Worm (Caenorhabditis elegans) whole organism, mixed stage, embryonic: ENCODE data around the gene clec-61.

ENCODE experiments used
- M03D4.4 ChIP-seq: sonication (generic microtip); optimal IDR thresholded peaks from 2 replicates; lab custom pipeline; 2017; ENCODE audit warnings: mild to moderate bottlenecking, missing genetic modification characterization, missing compliant biosample characterization
- blmp-1 ChIP-seq: fragments of 150-350 bp; optimal IDR thresholded peaks from 2 replicates; lab custom pipeline; 2014; ENCODE audit warnings: missing biosample characterization, missing genetic modification characterization
- ceh-39 ChIP-seq: fragments of 150-350 bp; optimal IDR thresholded peaks from 2 replicates; lab custom pipeline; 2014; ENCODE audit warnings: missing biosample characterization, missing genetic modification characterization
- ceh-43 ChIP-seq: fragments of 200-800 bp; sonication (Bioruptor generic); optimal IDR thresholded peaks from 2 replicates; lab custom pipeline; 2018; ENCODE audit warnings: mild to moderate bottlenecking, missing genetic modification characterization, moderate library complexity, missing compliant biosample characterization
- ces-1 ChIP-seq: fragments of 150-350 bp; optimal IDR thresholded peaks from 2 replicates; lab custom pipeline; 2014; ENCODE audit warnings: missing biosample characterization, missing genetic modification reagents, missing genetic modification characterization
- cnd-1 ChIP-seq: fragments of 200-800 bp; sonication (Bioruptor generic); optimal IDR thresholded peaks from 2 replicates; lab custom pipeline; 2018; ENCODE audit warnings: mild to moderate bottlenecking, missing genetic modification characterization, missing compliant biosample characterization
- drap-1 ChIP-seq: fragments of 200-800 bp; sonication (Bioruptor generic); optimal IDR thresholded peaks from 3 replicates; lab custom pipeline; 2018; ENCODE audit warnings: mild to moderate bottlenecking, missing genetic modification characterization, missing compliant biosample characterization
- elt-1 ChIP-seq: sonication (generic microtip); optimal IDR thresholded peaks from 2 replicates; lab custom pipeline; 2017; ENCODE audit warnings: missing genetic modification characterization, mild to moderate bottlenecking, missing compliant biosample characterization, antibody characterized with exemption, moderate library complexity, borderline replicate concordance; ENCODE audit not compliant: insufficient read depth
- elt-3 ChIP-seq: fragments of 150-350 bp; optimal IDR thresholded peaks from 2 replicates; lab custom pipeline; 2014; ENCODE audit warnings: missing biosample characterization, missing genetic modification characterization
- flh-1 ChIP-seq: fragments of 200-800 bp; sonication (Bioruptor generic); optimal IDR thresholded peaks from 2 replicates; lab custom pipeline; 2018; ENCODE audit warnings: mild to moderate bottlenecking, missing genetic modification characterization, moderate library complexity, missing compliant biosample characterization
- ham-2 ChIP-seq: fragments of 200-800 bp; sonication (Bioruptor generic); optimal IDR thresholded peaks from 2 replicates; lab custom pipeline; 2018; ENCODE audit warnings: mild to moderate bottlenecking, missing genetic modification characterization, missing compliant biosample characterization
- hlh-1 ChIP-seq: fragments of 150-350 bp; optimal IDR thresholded peaks from 2 replicates; lab custom pipeline; 2014; ENCODE audit warnings: missing biosample characterization, missing genetic modification reagents, missing genetic modification characterization
- lin-13 ChIP-seq: fragments of 150-350 bp; optimal IDR thresholded peaks from 2 replicates; lab custom pipeline; 2014; ENCODE audit warnings: missing biosample characterization, missing genetic modification characterization
- lin-32 ChIP-seq: fragments of 200-800 bp; sonication (Bioruptor generic); optimal IDR thresholded peaks from 2 replicates; lab custom pipeline; 2018; ENCODE audit warnings: mild to moderate bottlenecking, missing genetic modification characterization, missing compliant biosample characterization
- lsy-2 ChIP-seq: fragments of 150-350 bp; optimal IDR thresholded peaks from 2 replicates; lab custom pipeline; 2014; ENCODE audit warnings: missing biosample characterization, missing genetic modification characterization
- mab-5 ChIP-seq: fragments of 150-350 bp; optimal IDR thresholded peaks from 2 replicates; lab custom pipeline; 2014; ENCODE audit warnings: missing biosample characterization, missing genetic modification characterization
- mep-1 ChIP-seq: fragments of 150-350 bp; optimal IDR thresholded peaks from 2 replicates; lab custom pipeline; 2017; ENCODE audit warnings: missing biosample characterization, missing genetic modification reagents, missing genetic modification characterization, inconsistent platforms
- mls-2 ChIP-seq: sonication (generic microtip); optimal IDR thresholded peaks from 2 replicates; lab custom pipeline; 2016; ENCODE audit warnings: mild to moderate bottlenecking, missing genetic modification characterization, moderate library complexity, missing compliant biosample characterization
- nhr-12 ChIP-seq: fragments of 150-350 bp; optimal IDR thresholded peaks from 2 replicates; lab custom pipeline; 2014; ENCODE audit warnings: missing biosample characterization, missing genetic modification characterization
- nhr-2 ChIP-seq: fragments of 150-350 bp; optimal IDR thresholded peaks from 2 replicates; lab custom pipeline; 2014; ENCODE audit warnings: missing biosample characterization, missing genetic modification characterization
- nhr-237 ChIP-seq: fragments of 150-350 bp; optimal IDR thresholded peaks from 2 replicates; lab custom pipeline; 2014; ENCODE audit warnings: missing biosample characterization, missing genetic modification characterization
- nhr-28 ChIP-seq: fragments of 150-350 bp; optimal IDR thresholded peaks from 2 replicates; lab custom pipeline; 2014; ENCODE audit warnings: missing biosample characterization, missing genetic modification characterization
- nhr-76 ChIP-seq: sonication (generic microtip); optimal IDR thresholded peaks from 2 replicates; lab custom pipeline; 2017; ENCODE audit warnings: missing biosample characterization, missing genetic modification characterization
- pha-4 ChIP-seq: fragments of 150-350 bp; optimal IDR thresholded peaks from 2 replicates; lab custom pipeline; 2018; ENCODE audit warnings: missing biosample characterization, missing genetic modification reagents, missing genetic modification characterization
- sem-2 ChIP-seq: fragments of 200-800 bp; sonication (Bioruptor generic); optimal IDR thresholded peaks from 2 replicates; lab custom pipeline; 2018; ENCODE audit warnings: mild to moderate bottlenecking, missing genetic modification characterization, missing compliant biosample characterization
- snpc-4 ChIP-seq: fragments of 150-350 bp; optimal IDR thresholded peaks from 2 replicates; lab custom pipeline; 2014; ENCODE audit warnings: missing biosample characterization, missing genetic modification characterization
- sptf-1 ChIP-seq: sonication (generic microtip); optimal IDR thresholded peaks from 2 replicates; lab custom pipeline; 2017; ENCODE audit warnings: mild to moderate bottlenecking, missing genetic modification characterization, moderate library complexity, missing compliant biosample characterization
- tbx-8 ChIP-seq: fragments of 200-800 bp; sonication (Bioruptor generic); optimal IDR thresholded peaks from 2 replicates; lab custom pipeline; 2018; ENCODE audit warnings: mild to moderate bottlenecking, missing genetic modification characterization, moderate library complexity, missing compliant biosample characterization
- unc-120 ChIP-seq: sonication (generic microtip); optimal IDR thresholded peaks from 2 replicates; lab custom pipeline; 2017; ENCODE audit warnings: missing genetic modification characterization, missing compliant biosample characterization; ENCODE audit not compliant: poor library complexity, severe bottlenecking
- unc-39 ChIP-seq: fragments of 150-350 bp; optimal IDR thresholded peaks from 2 replicates; lab custom pipeline; 2014; ENCODE audit warnings: missing biosample characterization, missing genetic modification characterization
- unc-62 ChIP-seq: fragments of 150-350 bp; optimal IDR thresholded peaks from 2 replicates; lab custom pipeline; 2014; ENCODE audit warnings: missing biosample characterization, missing genetic modification reagents, missing genetic modification characterization
- zip-8 ChIP-seq: fragments of 150-350 bp; optimal IDR thresholded peaks from 2 replicates; lab custom pipeline; 2014; ENCODE audit warnings: missing biosample characterization, missing genetic modification characterization
- ztf-11 ChIP-seq: fragments of 150-350 bp; optimal IDR thresholded peaks from 2 replicates; lab custom pipeline; 2014; ENCODE audit warnings: missing biosample characterization, missing genetic modification characterization

Gene clec-61

DNA sequence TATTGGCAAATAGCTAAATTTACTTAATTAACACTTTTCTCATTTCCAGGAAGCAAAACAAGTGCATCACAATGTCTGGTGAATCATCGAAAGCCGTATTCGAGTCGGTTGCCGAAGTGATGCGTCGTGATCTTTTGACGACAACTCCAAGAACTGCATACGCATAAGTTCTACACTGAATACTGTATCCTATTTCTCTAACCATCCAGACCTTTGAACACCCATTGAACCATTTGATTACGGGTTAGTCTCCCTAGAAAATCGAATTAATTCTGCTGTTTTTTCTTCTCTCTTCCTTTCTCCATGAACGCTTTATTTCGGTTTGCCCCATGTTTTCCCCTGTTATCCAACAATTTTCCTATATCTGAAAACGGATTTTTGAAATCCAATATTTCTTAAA lies 40.6 kb downstream of the clec-61 start, which contains the start of gene lin-56:
Gene lin-56 (plus strand): TSS at position 301 of the 400 bp plus-strand sequence.
- TF ChIP-seq sptf-1 (tag; lab: Kevin White, UChicago) (no peak), mab-5 (tag; lab: Kevin White, UChicago) (no peak)

DNA sequence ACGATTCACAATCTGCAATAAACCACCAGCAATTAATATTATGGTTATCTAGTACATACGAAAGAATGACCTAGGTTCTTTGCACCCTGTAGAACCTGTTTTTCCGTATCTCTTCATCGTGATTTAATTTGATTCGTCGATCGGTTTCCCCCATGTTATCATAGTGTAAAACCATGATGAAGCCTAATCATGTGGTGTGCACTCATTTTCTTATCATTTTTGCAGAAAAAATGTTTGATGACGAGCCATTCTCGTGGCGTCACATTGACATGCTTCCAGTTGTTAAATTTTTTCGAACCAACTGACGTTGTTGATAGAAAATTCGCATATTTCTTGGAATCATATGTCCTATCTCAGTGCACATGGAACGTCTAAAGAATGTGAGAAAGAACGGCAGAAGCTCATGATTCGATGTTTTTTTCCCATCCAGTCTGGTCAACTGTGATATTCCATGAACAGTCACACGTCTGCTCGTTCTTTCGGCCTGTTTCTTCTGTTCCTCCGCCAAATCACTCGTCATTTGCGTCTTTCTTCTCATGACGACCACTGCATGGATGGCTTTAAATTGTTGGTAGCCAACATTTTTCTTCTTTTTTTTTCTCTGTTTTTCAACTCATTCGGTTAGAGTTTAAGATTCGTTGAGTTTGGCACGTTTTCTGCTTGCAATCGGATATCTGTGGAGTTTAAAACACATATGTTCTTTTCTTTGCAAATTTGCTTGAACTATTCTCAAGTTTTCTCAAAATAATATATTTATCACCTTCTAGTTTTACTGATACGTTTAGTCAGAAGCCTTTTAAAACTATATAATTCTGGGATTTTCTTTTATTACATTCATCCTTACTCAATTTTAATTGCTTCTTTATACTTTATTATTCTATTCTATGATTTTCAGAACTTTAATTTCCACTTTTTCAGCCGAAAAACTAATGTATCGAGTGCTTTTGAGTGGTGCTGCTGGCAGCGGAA lies 42.7 kb downstream of the clec-61 start, which contains the start of gene ZK673.2:
Gene ZK673.2 (plus strand): TSS at position 919 of the 969 bp plus-strand sequence.
- TF ChIP-seq sptf-1 (tag; lab: Kevin White, UChicago), result no peak
- no peak for TF ChIP-seq lin-32 (GFP tag; lab: Kevin White, UChicago)
- TF ChIP-seq drap-1, result no peak
- TF ChIP-seq nhr-12, result no peak
- TF ChIP-seq tbx-8 (GFP tag; lab: Kevin White, UChicago), result no peak
- no peak for TF ChIP-seq nhr-76
- no peak for TF ChIP-seq mab-5 (tag; lab: Kevin White, UChicago)
- TF ChIP-seq ham-2 (GFP tag; lab: Kevin White, UChicago), result no peak
- TF ChIP-seq zip-8 (tag; lab: Kevin White, UChicago), result no peak
- TF ChIP-seq cnd-1, result no peak
- no peak for TF ChIP-seq elt-3 (tag; lab: Kevin White, UChicago)
- no peak for TF ChIP-seq ztf-11 (tag; lab: Kevin White, UChicago)
- no peak for TF ChIP-seq ceh-39 (tag; lab: Kevin White, UChicago)
- TF ChIP-seq lin-13 (tag; lab: Kevin White, UChicago), result no peak
- TF ChIP-seq ceh-43 (GFP tag; lab: Kevin White, UChicago), result no peak
- TF ChIP-seq snpc-4, result no peak
- TF ChIP-seq nhr-237, result no peak
- no peak for TF ChIP-seq unc-62

DNA sequence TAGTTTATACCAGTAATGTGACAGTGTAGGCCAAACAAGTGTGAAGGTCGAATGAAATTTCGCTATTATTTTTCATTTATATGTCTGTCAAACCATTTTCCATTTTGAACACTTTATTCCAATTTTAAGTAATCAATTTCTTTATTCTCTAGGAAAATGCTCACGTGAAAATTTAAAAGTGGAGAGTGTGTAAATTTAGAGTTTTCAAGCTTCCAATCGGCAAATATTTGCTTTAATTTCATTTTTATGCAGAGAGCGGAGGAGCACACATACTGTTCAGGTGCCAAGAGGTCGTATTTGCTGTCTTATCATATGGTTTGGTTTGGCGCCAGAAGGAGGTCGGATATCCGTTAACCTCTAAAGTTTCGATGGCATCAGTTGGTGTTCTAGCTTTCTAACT lies 43.5 kb downstream of the clec-61 start:
- no peak for TF ChIP-seq nhr-28 (tag; lab: Kevin White, UChicago)
- TF ChIP-seq nhr-237, result no peak
- TF ChIP-seq tbx-8 (GFP tag; lab: Kevin White, UChicago), result no peak
- no peak for TF ChIP-seq blmp-1 (tag; lab: Kevin White, UChicago)
- TF ChIP-seq nhr-2 (tag; lab: Kevin White, UChicago), result no peak
- no peak for TF ChIP-seq ces-1 (GFP tag; lab: Kevin White, UChicago)
- no peak for TF ChIP-seq lin-32 (GFP tag; lab: Kevin White, UChicago)
- TF ChIP-seq zip-8 (tag; lab: Kevin White, UChicago), result no peak
- no peak for TF ChIP-seq ceh-39 (tag; lab: Kevin White, UChicago)
- TF ChIP-seq nhr-76, result no peak

DNA sequence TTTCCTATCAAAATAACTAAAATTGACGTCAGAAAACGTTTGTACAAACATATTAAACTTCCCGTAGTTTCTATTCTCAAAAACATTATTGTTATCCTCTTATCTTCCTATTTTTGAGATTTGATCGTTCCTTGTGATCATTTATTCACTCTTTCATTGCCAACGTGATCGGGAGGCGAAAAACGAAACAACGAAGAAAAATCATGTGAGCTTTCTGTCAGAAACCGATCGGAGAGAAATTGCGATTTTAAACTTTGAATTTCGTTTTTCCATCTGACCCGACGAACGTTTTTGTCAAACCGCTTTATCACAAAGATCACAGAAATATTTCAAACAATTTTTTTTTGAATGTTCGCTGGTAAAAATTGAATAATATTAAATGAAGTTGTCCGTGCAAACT lies 44.0 kb downstream of the clec-61 start:
- TF ChIP-seq unc-120 (tag; lab: Kevin White, UChicago), result no peak
- no peak for TF ChIP-seq hlh-1 (tag; lab: Kevin White, UChicago)
- no peak for TF ChIP-seq sem-2 (GFP tag; lab: Kevin White, UChicago)
- no peak for TF ChIP-seq mls-2 (tag; lab: Kevin White, UChicago)
- no peak for TF ChIP-seq ceh-43 (GFP tag; lab: Kevin White, UChicago)
- no peak for TF ChIP-seq ceh-39 (tag; lab: Kevin White, UChicago)
- no peak for TF ChIP-seq M03D4.4 (tag; lab: Kevin White, UChicago)
- no peak for TF ChIP-seq tbx-8 (GFP tag; lab: Kevin White, UChicago)
- no peak for TF ChIP-seq nhr-2 (tag; lab: Kevin White, UChicago)
- TF ChIP-seq nhr-28 (tag; lab: Kevin White, UChicago), result no peak
- TF ChIP-seq cnd-1, result no peak
- no peak for TF ChIP-seq elt-3 (tag; lab: Kevin White, UChicago)
- TF ChIP-seq flh-1 (GFP tag; lab: Kevin White, UChicago), result no peak
- no peak for TF ChIP-seq lsy-2
- TF ChIP-seq mep-1 (tag; lab: Kevin White, UChicago), result no peak

DNA sequence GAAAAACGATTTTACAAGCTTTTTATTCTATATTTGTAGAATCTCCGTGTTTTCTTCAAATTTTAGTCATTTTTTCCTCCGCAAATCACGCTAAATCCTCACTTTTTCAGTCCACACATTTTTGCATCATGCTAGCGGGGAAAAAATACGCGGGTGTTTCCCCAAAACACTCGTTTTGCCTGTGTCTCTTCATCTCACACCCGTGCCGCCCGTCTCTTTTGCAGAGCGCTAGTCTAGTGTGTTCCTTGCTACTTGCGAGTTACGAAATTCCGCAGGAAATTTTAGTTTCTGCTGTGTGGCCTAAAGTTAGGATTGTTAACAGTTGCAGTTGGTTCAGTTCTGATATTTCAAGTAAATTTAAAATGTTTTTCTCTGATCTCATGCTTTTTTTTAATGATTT lies 44.6 kb downstream of the clec-61 start:
- TF ChIP-seq unc-39 (tag; lab: Kevin White, UChicago) (no peak), ceh-43 (GFP tag; lab: Kevin White, UChicago) (no peak), ces-1 (GFP tag; lab: Kevin White, UChicago) (no peak), elt-1 (tag; lab: Kevin White, UChicago) (no peak), sem-2 (GFP tag; lab: Kevin White, UChicago) (no peak), hlh-1 (tag; lab: Kevin White, UChicago) (no peak), pha-4 (no peak), mep-1 (tag; lab: Kevin White, UChicago) (no peak)
- TF ChIP-seq, all 35 proteins: peak for 0
